Worm (Caenorhabditis elegans) whole organism, L4/young adult: ENCODE data around the gene ncs-5.

Source experiments
- W03F9.2 ChIP-seq: fragments of 150-350 bp; optimal IDR thresholded peaks from 2 replicates; lab custom pipeline; 2014; ENCODE audit warnings: missing biosample characterization, missing genetic modification characterization
- dao-5 ChIP-seq: sonication (generic microtip); optimal IDR thresholded peaks from 2 replicates; lab custom pipeline; 2016; ENCODE audit warnings: missing genotype, missing genetic modification characterization, moderate library complexity, missing compliant biosample characterization
- him-1 ChIP-seq: sonication (generic microtip); optimal IDR thresholded peaks from 2 replicates; lab custom pipeline; 2016; ENCODE audit warnings: missing genotype, missing genetic modification reagents, missing genetic modification characterization, missing compliant biosample characterization

The ncs-5 gene

ce11 chrV:18854788-18855187, 35.2 kb downstream of the ncs-5 start:
- no peak for TF ChIP-seq him-1 (tag; lab: Kevin White, UChicago)
- no peak for TF ChIP-seq dao-5 (tag; lab: Kevin White, UChicago)
- no peak for TF ChIP-seq W03F9.2

DNA sequence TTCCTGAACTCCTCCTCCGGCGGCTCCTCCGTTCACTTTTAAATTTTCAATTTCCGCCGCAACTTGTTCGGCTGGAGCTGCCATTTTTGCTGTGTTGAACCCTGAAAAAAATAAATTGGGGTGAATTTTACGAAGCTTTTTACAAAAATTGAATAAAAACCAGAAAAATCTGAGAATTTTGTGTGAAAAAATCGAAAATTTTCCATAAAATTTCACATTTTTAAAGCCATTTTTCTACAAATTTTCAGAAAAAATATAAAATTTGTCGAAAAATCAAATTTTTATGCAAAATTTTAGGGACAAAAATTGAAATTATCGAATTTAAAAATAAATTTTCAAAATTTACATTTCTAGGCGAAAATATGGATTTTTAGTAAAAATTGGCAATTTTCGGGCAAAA, 39.6 kb downstream of the ncs-5 start, which contains the start of gene wars-1:
Gene wars-1 (minus strand): TSS at position 101 of the 400 bp plus-strand sequence.
- TF ChIP-seq him-1 (tag; lab: Kevin White, UChicago): no peak
- TF ChIP-seq dao-5 (tag; lab: Kevin White, UChicago): no peak
- no peak for TF ChIP-seq W03F9.2

ce11 chrV:18868517-18868916, 49.0 kb downstream of the ncs-5 start:
- TF ChIP-seq him-1 (tag; lab: Kevin White, UChicago) (no peak), W03F9.2 (no peak), dao-5 (tag; lab: Kevin White, UChicago) (no peak)

- TF ChIP-seq him-1 (tag; lab: Kevin White, UChicago): no peak
- TF ChIP-seq dao-5 (tag; lab: Kevin White, UChicago): no peak
- TF ChIP-seq W03F9.2: no peak
Observed at ce11 chrV:18870955-18871354, 51.4 kb downstream of the ncs-5 start.

DNA sequence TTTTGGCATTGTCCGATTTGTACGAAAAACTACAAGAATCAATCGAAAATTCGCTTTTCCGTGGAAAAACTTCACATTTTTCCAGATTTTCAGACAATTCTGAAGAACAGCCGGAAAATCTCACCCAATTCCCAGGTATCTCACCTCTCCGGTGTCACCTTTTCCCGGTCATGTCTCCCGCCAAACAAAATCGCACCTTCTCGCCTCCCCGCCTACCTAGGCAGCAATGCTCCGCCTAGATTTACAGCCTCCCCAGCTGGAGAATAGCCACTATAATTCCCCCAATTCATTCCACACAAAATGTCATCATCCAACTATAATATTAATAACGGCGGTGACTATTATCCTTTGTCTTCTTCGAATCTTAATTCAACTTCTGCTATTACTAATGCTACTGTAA, 54.3 kb downstream of the ncs-5 start, which contains the start of gene ceh-51:
Gene ceh-51 (plus strand): TSS at position 301 of the 400 bp plus-strand sequence.
- TF ChIP-seq dao-5 (tag; lab: Kevin White, UChicago) (no peak), W03F9.2 (no peak), him-1 (tag; lab: Kevin White, UChicago) (no peak)
